Fruit fly (Drosophila melanogaster): ENCODE results near the gene CG6565.

CG6565 gene

DNA sequence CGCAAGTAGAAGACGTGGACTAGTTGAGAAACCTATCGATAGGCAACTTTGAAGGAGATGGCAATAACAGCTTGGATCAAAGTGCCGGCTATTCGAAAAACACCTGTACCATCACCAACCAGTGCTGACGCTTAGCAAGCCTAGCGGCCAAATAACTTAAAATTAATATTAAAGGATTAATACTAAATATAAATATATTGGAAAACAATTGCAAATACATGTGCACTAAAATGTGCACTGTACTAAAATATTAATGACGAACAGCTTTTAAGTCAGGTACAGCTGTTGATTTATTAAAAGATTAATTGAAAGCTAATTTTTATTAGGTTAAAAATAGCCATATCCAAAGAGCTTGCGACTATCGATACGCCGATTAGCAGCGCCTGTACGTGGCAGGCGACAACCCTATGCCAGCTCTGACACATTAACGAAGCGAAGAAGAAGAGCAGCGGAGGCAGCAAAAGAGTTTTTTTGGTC lies 4.7 kb downstream of the CG6565 start, which contains the start of the genes CG9302 and beta'COP (continued):
- TF ChIP-seq CG12744 (GFP tag; optimal IDR thresholded peaks at IDR 0.05) = peak; percentile 21
- TF ChIP-seq knrl (GFP tag; IDR thresholded peaks at IDR 0.05; ENCODE audit: partially characterized antibody) = peak; percentile 82
- TF ChIP-seq Oaz (GFP tag; IDR thresholded peaks at IDR 0.05) = no peak
- TF ChIP-seq vvl (GFP tag; IDR thresholded peaks at IDR 0.05) = no peak
- TF ChIP-seq Dad (GFP tag; optimal IDR thresholded peaks at IDR 0.05) = peak; percentile 14
- peak; percentile 69 for TF ChIP-seq CG30020 (tag; optimal IDR thresholded peaks at IDR 0.05)
- TF ChIP-seq Neu2 (GFP tag; optimal IDR thresholded peaks at IDR 0.05; ENCODE audit: borderline replicate concordance) = no peak
- TF ChIP-seq nerfin-1 (tag; optimal IDR thresholded peaks at IDR 0.05) = peak; percentile 49
- TF ChIP-seq fru (optimal IDR thresholded peaks at IDR 0.05) = no peak
- no peak for TF ChIP-seq Sox102F (GFP tag; optimal IDR thresholded peaks at IDR 0.05)
- 0 out of 3 replicates have a peak, but pooled peaks have one; percentile 23 for TF ChIP-seq CG7963 (GFP tag; IDR thresholded peaks at IDR 0.05; ENCODE audit: partially characterized antibody)
- TF ChIP-seq ems (GFP tag; optimal IDR thresholded peaks at IDR 0.05) = no peak
- TF ChIP-seq CG15514 (GFP tag; optimal IDR thresholded peaks at IDR 0.05) = peak; percentile 67
- peak; percentile 60 for TF ChIP-seq CG9437 (GFP tag; optimal IDR thresholded peaks at IDR 0.05)
- no peak for TF ChIP-seq CG10565 (GFP tag; optimal IDR thresholded peaks at IDR 0.05)
- TF ChIP-seq grn (GFP tag; optimal IDR thresholded peaks at IDR 0.05) = no peak
- no peak for TF ChIP-seq gsb (GFP tag; IDR thresholded peaks at IDR 0.05)
- TF ChIP-seq Sin3A (optimal IDR thresholded peaks at IDR 0.05) = peak; percentile 83
- no peak for TF ChIP-seq sd (tag; optimal IDR thresholded peaks at IDR 0.05)
- peak; percentile 14 for TF ChIP-seq CG33213 (GFP tag; optimal IDR thresholded peaks at IDR 0.05)
- peak; percentile 74 for TF ChIP-seq CG18262 (tag; optimal IDR thresholded peaks at IDR 0.05)
- TF ChIP-seq ssp (GFP tag; IDR thresholded peaks at IDR 0.05) = peak; percentile 54; the same call in 1 of the 2 replicates
- TF ChIP-seq Trl (optimal IDR thresholded peaks at IDR 0.05) = no peak
- peak; percentile 22 for TF ChIP-seq Trl (GFP tag; optimal IDR thresholded peaks at IDR 0.05)
- TF ChIP-seq danr (GFP tag; IDR thresholded peaks at IDR 0.05) = peak; percentile 47; the same call in 1 of the 2 replicates
- TF ChIP-seq slp2 (GFP tag; optimal IDR thresholded peaks at IDR 0.05) = peak; percentile 21
- TF ChIP-seq CG1792 (GFP tag; optimal IDR thresholded peaks at IDR 0.05) = no peak
- no peak for TF ChIP-seq sqz (GFP tag; optimal IDR thresholded peaks at IDR 0.05)
- TF ChIP-seq fd64A (GFP tag; optimal IDR thresholded peaks at IDR 0.05) = no peak
- TF ChIP-seq vfl (GFP tag; optimal IDR thresholded peaks at IDR 0.05) = peak; percentile 19
- peak; percentile 63 for TF ChIP-seq amos (GFP tag; IDR thresholded peaks at IDR 0.05; ENCODE audit: partially characterized antibody)
- TF ChIP-seq inv (GFP tag; IDR thresholded peaks at IDR 0.05; ENCODE audit: partially characterized antibody) = peak; percentile 68
- peak; percentile 52 for TF ChIP-seq Xrp1 (GFP tag; IDR thresholded peaks at IDR 0.05)
- peak; percentile 64 for TF ChIP-seq Fer3 (tag; optimal IDR thresholded peaks at IDR 0.05)
- TF ChIP-seq CG8281 (tag; optimal IDR thresholded peaks at IDR 0.05) = no peak
- peak; percentile 10 for TF ChIP-seq CG2202 (tag; optimal IDR thresholded peaks at IDR 0.05)
- peak; percentile 73 for TF ChIP-seq ind (GFP tag; optimal IDR thresholded peaks at IDR 0.05)
- TF ChIP-seq dm (GFP tag; optimal IDR thresholded peaks at IDR 0.05) = peak; percentile 37
- TF ChIP-seq CG12659 (GFP tag; optimal IDR thresholded peaks at IDR 0.05) = peak; percentile 89
- no peak for TF ChIP-seq ato (GFP tag; IDR thresholded peaks at IDR 0.05; ENCODE audit: partially characterized antibody)
- TF ChIP-seq CG31441 (GFP tag; IDR thresholded peaks at IDR 0.05) = peak; percentile 77
- TF ChIP-seq CG42726 (GFP tag; IDR thresholded peaks at IDR 0.05; ENCODE audit: partially characterized antibody) = no peak
- TF ChIP-seq stc (GFP tag; IDR thresholded peaks at IDR 0.05) = no peak
- no peak for TF ChIP-seq CG3163 (GFP tag; optimal IDR thresholded peaks at IDR 0.05)
- no peak for TF ChIP-seq fu2 (GFP tag; optimal IDR thresholded peaks at IDR 0.05)
- TF ChIP-seq sug (tag; optimal IDR thresholded peaks at IDR 0.05) = peak; percentile 85
- TF ChIP-seq Dref (GFP tag; IDR thresholded peaks at IDR 0.05) = peak; percentile 68
- peak; percentile 50 for TF ChIP-seq CG8388 (GFP tag; optimal IDR thresholded peaks at IDR 0.05)
- TF ChIP-seq CG34376 (GFP tag; optimal IDR thresholded peaks at IDR 0.05) = no peak
- TF ChIP-seq CG16815 (GFP tag; optimal IDR thresholded peaks at IDR 0.05) = peak; percentile 65
- no peak for TF ChIP-seq ci (GFP tag; IDR thresholded peaks at IDR 0.05)
- peak; percentile 70 for TF ChIP-seq CG7556 (GFP tag; optimal IDR thresholded peaks at IDR 0.05)
